Fruit fly (Drosophila melanogaster) whole organism, embryonic: ENCODE results near the gene side-IV.

Experiments used
- Atf-2 ChIP-seq: fragments of 200-800 bp; sonication (Bioruptor generic); optimal IDR thresholded peaks from 2 replicates; lab custom pipeline; 2016; ENCODE audit warnings: missing biosample characterization, missing genetic modification characterization
- CG10462 ChIP-seq: fragments of 200-800 bp; sonication (Bioruptor generic); optimal IDR thresholded peaks from 2 replicates; lab custom pipeline; 2016; ENCODE audit warnings: missing biosample characterization, missing genetic modification characterization
- CG10654 ChIP-seq: fragments of 200-800 bp; sonication (Bioruptor generic); optimal IDR thresholded peaks from 2 replicates; lab custom pipeline; 2016; ENCODE audit warnings: missing biosample characterization, missing genetic modification characterization
- CG12391 ChIP-seq: fragments of 200-800 bp; sonication (Bioruptor generic); optimal IDR thresholded peaks from 3 replicates; lab custom pipeline; 2018; ENCODE audit warnings: missing biosample characterization, mild to moderate bottlenecking, missing genetic modification characterization, moderate library complexity
- CG14050 ChIP-seq: fragments of 200-800 bp; sonication (Bioruptor generic); IDR thresholded peaks from 3 replicates; pipeline ENCODE4 v1.3.6; 2022; ENCODE audit warnings: missing biosample characterization, missing genetic modification characterization
- CG15601 ChIP-seq: fragments of 200-800 bp; sonication (Bioruptor generic); optimal IDR thresholded peaks from 3 replicates; lab custom pipeline; 2019; ENCODE audit warnings: missing biosample characterization, mild to moderate bottlenecking, missing genetic modification characterization, moderate library complexity
- CG16815 ChIP-seq: fragments of 200-800 bp; sonication (Bioruptor generic); optimal IDR thresholded peaks from 3 replicates; lab custom pipeline; 2017; ENCODE audit warnings: missing biosample characterization, mild to moderate bottlenecking, missing genetic modification characterization
- CG34376 ChIP-seq: fragments of 200-800 bp; sonication (Bioruptor generic); optimal IDR thresholded peaks from 2 replicates; lab custom pipeline; 2018; ENCODE audit warnings: missing biosample characterization, mild to moderate bottlenecking, missing genetic modification characterization
- CG4820 ChIP-seq: fragments of 200-800 bp; sonication (Bioruptor generic); optimal IDR thresholded peaks from 3 replicates; lab custom pipeline; 2016; ENCODE audit warnings: missing biosample characterization, missing genetic modification characterization
- CG8478 ChIP-seq: fragments of >200 bp; optimal IDR thresholded peaks from 2 replicates; lab custom pipeline; 2018
- CTCF ChIP-seq: fragments of 200-800 bp; sonication (Bioruptor generic); optimal IDR thresholded peaks from 2 replicates; lab custom pipeline; 2017; ENCODE audit warnings: missing biosample characterization, mild to moderate bottlenecking, missing genetic modification characterization, moderate library complexity
- Dbx ChIP-seq: fragments of 200-800 bp; sonication (Bioruptor generic); IDR thresholded peaks from 3 replicates; pipeline ENCODE4 v1.3.6; 2022; ENCODE audit warnings: missing biosample characterization, missing genetic modification characterization
- Dip2 ChIP-seq: fragments of 200-800 bp; sonication (Bioruptor generic); IDR thresholded peaks from 2 replicates; pipeline ENCODE4 v1.3.6; 2022; ENCODE audit warnings: missing biosample characterization, missing genetic modification characterization
- Doc2 ChIP-seq: fragments of 200-800 bp; sonication (Bioruptor generic); IDR thresholded peaks from 2 replicates; pipeline ENCODE4 v1.3.6; 2022; ENCODE audit warnings: missing biosample characterization, missing genetic modification characterization
- Drgx ChIP-seq: fragments of 200-800 bp; sonication (Bioruptor generic); IDR thresholded peaks from 2 replicates; pipeline ENCODE4 v1.3.6; 2022; ENCODE audit warnings: missing biosample characterization, missing genetic modification characterization
- HLH3B ChIP-seq: fragments of 200-800 bp; sonication (Bioruptor generic); IDR thresholded peaks from 2 replicates; pipeline ENCODE4 v1.3.6; 2022; ENCODE audit warnings: missing biosample characterization, missing genetic modification characterization
- Hmx ChIP-seq: fragments of 200-800 bp; sonication (Bioruptor generic); optimal IDR thresholded peaks from 2 replicates; lab custom pipeline; 2016; ENCODE audit warnings: missing biosample characterization, missing genetic modification characterization
- Jarid2 ChIP-seq: fragments of 200-800 bp; sonication (Bioruptor generic); optimal IDR thresholded peaks from 3 replicates; lab custom pipeline; 2017; ENCODE audit warnings: mild to moderate bottlenecking, missing biosample characterization, missing genetic modification reagents, missing genetic modification characterization
- Lhr ChIP-seq: fragments of 200-800 bp; sonication (Bioruptor generic); optimal IDR thresholded peaks from 3 replicates; lab custom pipeline; 2017; ENCODE audit warnings: mild to moderate bottlenecking, missing biosample characterization, missing genetic modification reagents, missing genetic modification characterization
- Nf-YC ChIP-seq: fragments of 200-800 bp; optimal IDR thresholded peaks from 3 replicates; lab custom pipeline; 2019; ENCODE audit warnings: missing biosample characterization, mild to moderate bottlenecking, missing genetic modification characterization, moderate library complexity
- Optix ChIP-seq: fragments of 200-800 bp; sonication (Bioruptor generic); IDR thresholded peaks from 3 replicates; pipeline ENCODE4 v1.3.6; 2022; ENCODE audit warnings: missing biosample characterization, missing genetic modification characterization
- Pdp1 ChIP-seq, 2 experiments: fragments of 200-800 bp; sonication (Bioruptor generic); optimal IDR thresholded peaks; 3 replicates each; lab custom pipeline; 2016; ENCODE audit warnings: missing biosample characterization in 2 of 2, missing genetic modification characterization in 2 of 2, mild to moderate bottlenecking in 1 of 2, moderate library complexity in 1 of 2
- Rx ChIP-seq: fragments of 200-800 bp; sonication (Bioruptor generic); IDR thresholded peaks from 2 replicates; pipeline ENCODE4 v1.3.6; 2022; ENCODE audit warnings: missing biosample characterization, missing genetic modification characterization
- Scr ChIP-seq: fragments of 200-800 bp; sonication (Bioruptor generic); IDR thresholded peaks from 2 replicates; pipeline ENCODE4 v1.3.6; 2022; ENCODE audit warnings: missing biosample characterization, missing genetic modification characterization; ENCODE audit not compliant: partially characterized antibody
- aop ChIP-seq: fragments of 200-800 bp; sonication (Bioruptor generic); IDR thresholded peaks from 2 replicates; pipeline ENCODE4 v1.3.6; 2022; ENCODE audit warnings: missing biosample characterization, missing genetic modification characterization
- ap ChIP-seq: fragments of 200-800 bp; sonication (Bioruptor generic); IDR thresholded peaks from 2 replicates; pipeline ENCODE4 v1.3.6; 2022; ENCODE audit warnings: missing biosample characterization, missing genetic modification characterization
- ase ChIP-seq: fragments of 200-800 bp; sonication (Bioruptor generic); IDR thresholded peaks from 3 replicates; pipeline ENCODE4 v1.3.6; 2022; ENCODE audit warnings: missing biosample characterization, missing genetic modification characterization
- caup ChIP-seq: fragments of 200-800 bp; sonication (Bioruptor generic); optimal IDR thresholded peaks from 3 replicates; lab custom pipeline; 2017; ENCODE audit warnings: missing biosample characterization, mild to moderate bottlenecking, missing genetic modification characterization, moderate library complexity; ENCODE audit not compliant: severe bottlenecking
- cg ChIP-seq: fragments of 200-800 bp; sonication (Bioruptor generic); optimal IDR thresholded peaks from 3 replicates; lab custom pipeline; 2019; ENCODE audit warnings: missing biosample characterization, mild to moderate bottlenecking, missing genetic modification characterization, moderate library complexity
- chif ChIP-seq, 2 experiments: fragments of 200-800 bp; sonication (Bioruptor generic); optimal IDR thresholded peaks; 3 replicates each; lab custom pipeline; 2016; ENCODE audit warnings: missing biosample characterization in 2 of 2, missing genetic modification characterization in 2 of 2
- chinmo ChIP-seq: fragments of 200-800 bp; sonication (Bioruptor generic); IDR thresholded peaks from 4 replicates; pipeline ENCODE4 v1.3.6; 2022; ENCODE audit warnings: missing biosample characterization, missing genetic modification characterization; ENCODE audit not compliant: partially characterized antibody
- chn ChIP-seq: fragments of 200-800 bp; sonication (Bioruptor generic); optimal IDR thresholded peaks from 2 replicates; lab custom pipeline; 2016; ENCODE audit warnings: missing biosample characterization, missing genetic modification characterization
- crol ChIP-seq: fragments of 200-800 bp; sonication (Bioruptor generic); IDR thresholded peaks from 2 replicates; pipeline ENCODE4 v1.3.6; 2022; ENCODE audit warnings: missing biosample characterization, missing genetic modification characterization
- dimm ChIP-seq: fragments of 200-800 bp; sonication (Bioruptor generic); IDR thresholded peaks from 2 replicates; pipeline ENCODE4 v1.3.6; 2022; ENCODE audit warnings: missing biosample characterization, missing genetic modification characterization
- dpn ChIP-seq, 2 experiments: fragments of 200-800 bp; sonication (Bioruptor generic); optimal IDR thresholded peaks; 3 replicates each; lab custom pipeline; 2016; ENCODE audit warnings: missing biosample characterization in 2 of 2, missing genetic modification characterization in 2 of 2
- esg ChIP-seq: fragments of 200-800 bp; sonication (Bioruptor generic); conservative IDR thresholded peaks from 2 replicates; pipeline ENCODE4 v1.3.6; 2022; ENCODE audit warnings: missing biosample characterization, missing genetic modification characterization
- fru ChIP-seq: fragments of >200 bp; optimal IDR thresholded peaks from 2 replicates; lab custom pipeline; 2017
- gcm ChIP-seq: fragments of 200-800 bp; sonication (Bioruptor generic); optimal IDR thresholded peaks from 2 replicates; lab custom pipeline; 2019; ENCODE audit warnings: missing biosample characterization, mild to moderate bottlenecking, missing genetic modification characterization, moderate library complexity
- knrl ChIP-seq: fragments of 200-800 bp; sonication (Bioruptor generic); IDR thresholded peaks from 3 replicates; pipeline ENCODE4 v1.3.6; 2022; ENCODE audit warnings: missing biosample characterization, missing genetic modification characterization; ENCODE audit not compliant: partially characterized antibody
- lbe ChIP-seq: fragments of 200-800 bp; sonication (Bioruptor generic); optimal IDR thresholded peaks from 2 replicates; lab custom pipeline; 2016; ENCODE audit warnings: missing biosample characterization, mild to moderate bottlenecking, missing genetic modification characterization
- odd ChIP-seq: fragments of 200-800 bp; sonication (Bioruptor generic); optimal IDR thresholded peaks from 2 replicates; lab custom pipeline; 2017; ENCODE audit warnings: missing biosample characterization, mild to moderate bottlenecking, missing genetic modification characterization
- pb ChIP-seq: fragments of 200-800 bp; sonication (Bioruptor generic); optimal IDR thresholded peaks from 3 replicates; lab custom pipeline; 2016; ENCODE audit warnings: missing biosample characterization, missing genetic modification characterization
- pros ChIP-seq: fragments of 200-800 bp; sonication (Bioruptor generic); optimal IDR thresholded peaks from 3 replicates; lab custom pipeline; 2019; ENCODE audit warnings: missing biosample characterization, mild to moderate bottlenecking, missing genetic modification characterization, moderate library complexity
- pum ChIP-seq: fragments of 200-800 bp; sonication (Bioruptor generic); optimal IDR thresholded peaks from 2 replicates; lab custom pipeline; 2016; ENCODE audit warnings: missing biosample characterization, missing genetic modification characterization
- pzg ChIP-seq: fragments of 200-800 bp; sonication (Bioruptor generic); optimal IDR thresholded peaks from 3 replicates; lab custom pipeline; 2018; ENCODE audit warnings: missing biosample characterization, mild to moderate bottlenecking, missing genetic modification characterization, moderate library complexity
- ro ChIP-seq: fragments of 200-800 bp; sonication (Bioruptor generic); IDR thresholded peaks from 2 replicates; pipeline ENCODE4 v1.3.6; 2022; ENCODE audit warnings: missing biosample characterization, missing genetic modification characterization
- slou ChIP-seq: fragments of 200-800 bp; sonication (Bioruptor generic); optimal IDR thresholded peaks from 3 replicates; lab custom pipeline; 2016; ENCODE audit warnings: missing biosample characterization, missing genetic modification characterization
- sqz ChIP-seq: fragments of 200-800 bp; sonication (Bioruptor generic); optimal IDR thresholded peaks from 3 replicates; lab custom pipeline; 2018; ENCODE audit warnings: missing biosample characterization, mild to moderate bottlenecking, missing genetic modification characterization
- toy ChIP-seq: fragments of 200-800 bp; sonication (Bioruptor generic); IDR thresholded peaks from 2 replicates; pipeline ENCODE4 v1.3.6; 2022; ENCODE audit warnings: missing biosample characterization, missing genetic modification characterization

Gene side-IV

DNA sequence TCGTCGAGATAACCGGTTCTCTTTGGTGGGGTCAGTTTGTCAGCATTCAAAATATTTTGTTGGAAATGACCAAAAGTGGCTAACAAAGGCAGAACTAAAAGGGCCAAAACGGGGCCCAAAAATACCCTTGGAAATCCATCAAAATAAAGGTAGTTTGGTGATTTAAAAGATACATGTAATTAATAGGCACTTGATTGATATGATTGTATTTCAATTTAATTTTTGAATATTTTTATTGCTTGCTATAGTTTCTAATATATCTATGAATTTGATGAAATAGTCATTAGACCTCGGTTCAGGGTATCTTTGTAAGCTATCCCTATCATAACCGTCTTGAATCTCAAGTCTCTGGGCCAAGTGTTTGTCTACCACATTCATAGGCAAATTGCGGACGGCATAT, 3.6 kb downstream of the side-IV start (continued):
- TF ChIP-seq Drgx (GFP tag; lab: Robert Waterston, UW) = no peak
- no peak for TF ChIP-seq pb

DNA sequence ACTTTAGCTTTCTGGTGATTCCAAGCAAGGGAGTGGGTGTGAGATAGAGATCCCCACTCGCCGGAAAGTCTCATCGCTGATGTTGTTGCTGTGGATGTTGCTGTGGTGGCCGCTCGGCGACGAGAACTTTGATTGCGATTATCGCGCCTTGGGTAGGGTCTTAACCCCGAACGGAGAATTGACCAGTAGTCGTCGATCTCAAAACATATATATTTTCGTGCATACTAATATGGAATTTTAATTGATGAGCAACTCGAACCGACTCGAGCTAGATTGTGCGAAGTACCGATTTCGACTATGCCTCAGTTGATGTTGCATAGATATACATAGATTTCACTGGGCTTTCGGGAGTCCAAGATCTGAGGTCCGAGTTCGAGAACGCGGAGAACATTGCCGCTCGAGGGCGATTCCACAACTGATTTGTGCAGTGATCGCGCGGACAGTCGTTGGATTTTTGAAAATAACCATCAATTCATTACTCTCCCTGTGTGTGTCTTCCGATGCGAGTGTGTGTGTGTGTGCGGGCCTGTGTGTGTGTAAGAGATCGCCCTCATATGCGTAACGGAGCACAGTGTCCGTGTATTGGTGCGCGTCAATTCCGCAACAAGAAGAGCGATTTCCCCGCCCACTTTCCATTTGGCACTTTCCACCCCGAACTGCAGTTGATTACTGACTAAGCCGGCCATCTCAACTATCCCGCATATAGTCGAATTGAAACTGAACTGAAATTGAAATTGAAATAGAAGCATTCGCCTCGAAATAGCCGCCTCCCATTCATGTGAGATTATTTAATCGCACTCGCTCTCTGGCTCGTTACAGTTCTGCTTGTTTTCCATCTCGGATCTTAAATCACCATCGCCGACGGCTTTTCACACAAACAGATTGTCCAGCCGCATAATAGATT, 15.6 kb downstream of the side-IV start:
- TF ChIP-seq Pdp1 (GFP tag; optimal IDR thresholded peaks at IDR 0.05; lab: Kevin White, UChicago) (peak in 1 of 2 experiments; percentile 17), pum (GFP tag; lab: Kevin White, UChicago) (no peak), dimm (GFP tag; lab: Robert Waterston, UW) (no peak), CG10462 (no peak), slou (GFP tag; lab: Kevin White, UChicago) (no peak), CG14050 (no peak), CG34376 (GFP tag; lab: Kevin White, UChicago) (peak; percentile 43), HLH3B (GFP tag; lab: Robert Waterston, UW) (no peak), Nf-YC (tag; lab: Kevin White, UChicago) (no peak), Rx (GFP tag; lab: Robert Waterston, UW) (no peak), pros (GFP tag; lab: Kevin White, UChicago) (peak; percentile 9), knrl (GFP tag; lab: Robert Waterston, UW) (0 out of 3 replicates have a peak, but pooled peaks have one; percentile 19), CG10654 (GFP tag; lab: Kevin White, UChicago) (no peak), chinmo (GFP tag; lab: Robert Waterston, UW) (0 out of 4 replicates have a peak, but pooled peaks have one; percentile 47), ap (GFP tag; lab: Robert Waterston, UW) (0 out of 2 replicates have a peak, but pooled peaks have one; percentile 5), lbe (GFP tag; lab: Kevin White, UChicago) (no peak), CG4820 (GFP tag; lab: Kevin White, UChicago) (no peak), Jarid2 (GFP tag; lab: Kevin White, UChicago) (peak; percentile 4), ase (GFP tag; lab: Robert Waterston, UW) (no peak), fru (lab: Kevin White, UChicago) (no peak), caup (GFP tag; lab: Kevin White, UChicago) (no peak), CG16815 (GFP tag; lab: Kevin White, UChicago) (no peak), pzg (no peak), CG12391 (tag; lab: Kevin White, UChicago) (no peak), cg (GFP tag; lab: Kevin White, UChicago) (peak; percentile 62), CG8478 (lab: Kevin White, UChicago) (no peak), chn (GFP tag; lab: Kevin White, UChicago) (no peak), Atf-2 (no peak), gcm (GFP tag; lab: Kevin White, UChicago) (peak; percentile 63), Lhr (no peak), CG15601 (tag; lab: Kevin White, UChicago) (peak; percentile 97), crol (GFP tag; lab: Robert Waterston, UW) (0 out of 2 replicates have a peak, but pooled peaks have one; percentile 58), sqz (GFP tag; lab: Kevin White, UChicago) (no peak), Doc2 (GFP tag; lab: Robert Waterston, UW) (no peak)
- TF ChIP-seq, all 482 proteins: peak for 11

DNA sequence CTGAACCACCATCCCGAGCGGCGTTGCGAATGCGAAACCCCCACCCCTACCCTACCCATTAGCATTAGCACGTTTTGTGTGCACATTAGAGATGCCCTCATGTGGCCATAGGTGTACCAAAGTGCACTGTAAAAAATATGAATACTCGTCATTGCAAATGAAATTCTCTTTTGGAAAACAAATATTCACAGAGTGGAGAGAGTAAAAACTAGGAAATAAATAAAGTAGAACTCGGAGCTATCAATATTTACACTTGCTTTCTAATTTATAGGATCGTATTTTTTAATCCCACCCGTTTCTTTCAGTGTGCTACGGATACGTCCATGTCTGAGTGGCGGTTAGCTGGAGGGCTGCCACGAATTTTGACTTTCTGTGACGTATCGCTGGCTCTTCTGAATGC, 18.9 kb downstream of the side-IV start:
- TF ChIP-seq toy (GFP tag; lab: Robert Waterston, UW) (no peak), CTCF (GFP tag; lab: Kevin White, UChicago) (no peak), esg (0 out of 2 replicates have a peak, but pooled peaks have one; percentile 10), odd (no peak), chif (GFP tag; optimal IDR thresholded peaks at IDR 0.05; lab: Kevin White, UChicago) (peak; percentile 28 to 53), chinmo (GFP tag; lab: Robert Waterston, UW) (no peak), Dip2 (GFP tag; lab: Robert Waterston, UW) (no peak), ro (GFP tag; lab: Robert Waterston, UW) (no peak), aop (GFP tag; lab: Robert Waterston, UW) (no peak), Dbx (GFP tag; lab: Robert Waterston, UW) (no peak), cg (GFP tag; lab: Kevin White, UChicago) (no peak), dpn (GFP tag; optimal IDR thresholded peaks at IDR 0.05; lab: Kevin White, UChicago) (peak; percentile 7 to 22), Hmx (no peak), Optix (GFP tag; lab: Robert Waterston, UW) (no peak), Scr (no peak)
